Worm (Caenorhabditis elegans) whole organism, L4 larva: ENCODE data around the gene Y45F3A.4.
A peak's percentile ranks its signal among the peaks of the same experiment; 100 is the strongest.

Experiments
- F49E8.2 ChIP-seq: sonication (generic microtip); optimal IDR thresholded peaks from 2 replicates; lab custom pipeline; 2016; ENCODE audit warnings: missing compliant biosample characterization, mild to moderate bottlenecking, missing genetic modification characterization, borderline replicate concordance
- Y5F2A.4 ChIP-seq: fragments of 200-800 bp; sonication (Bioruptor generic); optimal IDR thresholded peaks from 2 replicates; lab custom pipeline; 2018; ENCODE audit warnings: mild to moderate bottlenecking, missing genetic modification characterization, missing compliant biosample characterization
- cey-2 ChIP-seq: sonication (generic microtip); optimal IDR thresholded peaks from 3 replicates; lab custom pipeline; 2017; ENCODE audit warnings: missing genetic modification characterization, mild to moderate bottlenecking, missing compliant biosample characterization, antibody characterized with exemption, borderline replicate concordance; ENCODE audit not compliant: insufficient read depth
- daf-16 ChIP-seq, 3 experiments: sonication (generic microtip); optimal IDR thresholded peaks; 2 replicates each; lab custom pipeline; 2016 to 2017; ENCODE audit warnings: missing genetic modification characterization in 3 of 3, missing genetic modification reagents in 3 of 3, mild to moderate bottlenecking in 2 of 3, missing compliant biosample characterization in 2 of 3, missing biosample characterization in 1 of 3, moderate library complexity in 1 of 3
- egl-27 ChIP-seq: sonication (generic microtip); optimal IDR thresholded peaks from 3 replicates; lab custom pipeline; 2017; ENCODE audit warnings: missing biosample characterization, missing genetic modification reagents, missing genetic modification characterization
- hif-1 ChIP-seq, 2 experiments: sonication (generic microtip); optimal IDR thresholded peaks; 2 replicates each; lab custom pipeline; 2016 to 2017; ENCODE audit warnings: missing compliant biosample characterization in 2 of 2, missing genetic modification characterization in 2 of 2, missing genetic modification reagents in 2 of 2, missing genotype in 2 of 2, mild to moderate bottlenecking in 1 of 2
- hlh-30 ChIP-seq: sonication (generic microtip); optimal IDR thresholded peaks from 2 replicates; lab custom pipeline; 2017; ENCODE audit warnings: antibody characterized with exemption, mild to moderate bottlenecking, missing genetic modification characterization, missing compliant biosample characterization; ENCODE audit not compliant: insufficient read depth
- lin-39 ChIP-seq: fragments of 150-350 bp; optimal IDR thresholded peaks from 2 replicates; lab custom pipeline; 2014; ENCODE audit warnings: missing biosample characterization, missing genetic modification reagents, missing genetic modification characterization
- mdt-29 ChIP-seq: fragments of 200-800 bp; sonication (Bioruptor generic); IDR thresholded peaks from 2 replicates; pipeline ENCODE4 v1.3.6; 2022; ENCODE audit warnings: missing genetic modification reagents, missing genetic modification characterization, missing compliant biosample characterization
- nhr-28 ChIP-seq: fragments of 150-350 bp; optimal IDR thresholded peaks from 2 replicates; lab custom pipeline; 2014; ENCODE audit warnings: missing biosample characterization, missing genetic modification characterization
- nhr-6 ChIP-seq: fragments of 150-350 bp; optimal IDR thresholded peaks from 2 replicates; lab custom pipeline; 2014; ENCODE audit warnings: missing biosample characterization, missing genetic modification characterization
- snpc-1.2 ChIP-seq: fragments of 200-800 bp; sonication (Bioruptor generic); IDR thresholded peaks from 2 replicates; pipeline ENCODE4 v1.3.6; 2022; ENCODE audit warnings: missing genetic modification reagents, missing genetic modification characterization, missing compliant biosample characterization
- unc-62 ChIP-seq, 3 experiments: fragments of 150-350 bp in 1 of 3; sonication (generic microtip); optimal IDR thresholded peaks in 2 of 3; peaks in 1 of 3; 1 replicate in 1 of 3; 2 replicates in 2 of 3; lab custom pipeline; 2014 to 2017; ENCODE audit warnings: missing biosample characterization in 3 of 3, missing genetic modification characterization in 3 of 3, missing genetic modification reagents in 3 of 3, missing genotype in 1 of 3
- zfp-2 ChIP-seq: sonication (generic microtip); optimal IDR thresholded peaks from 2 replicates; lab custom pipeline; 2016; ENCODE audit warnings: mild to moderate bottlenecking, missing genetic modification characterization, missing compliant biosample characterization

DNA sequence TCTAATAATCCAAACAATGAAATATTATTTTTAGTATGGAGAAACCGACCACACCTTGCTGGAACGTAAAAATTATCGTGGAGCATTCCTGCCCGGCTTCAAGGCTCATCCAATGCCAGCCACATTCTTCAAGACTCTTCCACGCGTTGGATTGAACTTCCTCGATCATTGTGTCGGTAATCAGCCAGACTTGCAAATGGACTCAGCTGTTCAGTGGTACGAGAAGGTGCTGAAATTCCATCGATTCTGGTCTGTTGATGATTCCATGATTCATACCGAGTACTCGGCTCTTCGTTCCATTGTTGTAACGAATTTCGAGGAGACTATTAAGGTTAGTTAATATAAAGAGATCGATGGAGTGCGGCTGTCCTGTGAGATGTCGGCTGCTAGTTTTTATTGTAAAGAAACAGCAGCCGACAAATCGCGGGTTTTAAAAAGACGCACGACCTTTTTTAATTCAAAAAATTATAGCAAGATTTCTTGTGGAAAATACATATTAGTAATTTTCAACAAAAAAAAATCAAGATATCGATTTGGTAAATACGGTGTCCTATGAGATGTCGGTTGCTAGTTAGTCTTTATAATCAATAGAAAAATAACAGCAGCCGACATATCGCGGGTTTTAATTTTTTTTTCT is 39.0 kb downstream of the Y45F3A.4 start:
- no peak for TF ChIP-seq mdt-29 (GFP tag; lab: Robert Waterston, UW)
- TF ChIP-seq F49E8.2: no peak
- no peak for TF ChIP-seq hif-1 (tag; optimal IDR thresholded peaks at IDR 0.05; lab: Kevin White, UChicago)
- no peak for TF ChIP-seq egl-27 (tag; lab: Kevin White, UChicago)
- TF ChIP-seq zfp-2: no peak
- no peak for TF ChIP-seq cey-2 (tag; lab: Kevin White, UChicago)
- TF ChIP-seq lin-39 (tag; lab: Kevin White, UChicago): no peak
- TF ChIP-seq Y5F2A.4: no peak
- TF ChIP-seq unc-62 (GFP tag; optimal IDR thresholded peaks at IDR 0.05 in 1 of 2; lab: Kevin White, UChicago): no peak
- TF ChIP-seq unc-62 (tag; optimal IDR thresholded peaks at IDR 0.05; lab: Kevin White, UChicago): no peak
- no peak for TF ChIP-seq snpc-1.2 (GFP tag; lab: Robert Waterston, UW)
- TF ChIP-seq hlh-30 (tag; lab: Kevin White, UChicago): no peak
- no peak for TF ChIP-seq nhr-28 (tag; lab: Kevin White, UChicago)
- no peak for TF ChIP-seq nhr-6 (tag; lab: Kevin White, UChicago)
- TF ChIP-seq daf-16 (GFP tag; optimal IDR thresholded peaks at IDR 0.05; lab: Kevin White, UChicago): no peak
- TF ChIP-seq daf-16 (tag; optimal IDR thresholded peaks at IDR 0.05; lab: Kevin White, UChicago): peak; percentile 11
